Fruit fly (Drosophila melanogaster) whole organism, embryonic: ENCODE measurements around the gene ec.

Experiments used
- Antp ChIP-seq: fragments of 200-800 bp; sonication (Bioruptor generic); optimal IDR thresholded peaks from 3 replicates; lab custom pipeline; 2016; ENCODE audit warnings: missing biosample characterization, missing genetic modification characterization
- Atf6 ChIP-seq: fragments of 200-800 bp; sonication (Bioruptor generic); IDR thresholded peaks from 2 replicates; pipeline ENCODE4 v1.3.6; 2022; ENCODE audit warnings: missing biosample characterization, missing genetic modification characterization
- Blimp-1 ChIP-seq: fragments of 200-800 bp; sonication (Bioruptor generic); optimal IDR thresholded peaks from 3 replicates; lab custom pipeline; 2018; ENCODE audit warnings: missing biosample characterization, missing genetic modification characterization, mild to moderate bottlenecking, moderate library complexity, missing genetic modification reagents
- CG10654 ChIP-seq: fragments of 200-800 bp; sonication (Bioruptor generic); optimal IDR thresholded peaks from 2 replicates; lab custom pipeline; 2016; ENCODE audit warnings: missing biosample characterization, missing genetic modification characterization
- CG10959 ChIP-seq: fragments of 200-800 bp; sonication (Bioruptor generic); IDR thresholded peaks from 2 replicates; pipeline ENCODE4 v1.3.6; 2022; ENCODE audit warnings: missing biosample characterization, missing genetic modification characterization
- CG10979 ChIP-seq: fragments of 200-800 bp; sonication (Bioruptor generic); optimal IDR thresholded peaks from 2 replicates; lab custom pipeline; 2018; ENCODE audit warnings: missing biosample characterization, mild to moderate bottlenecking, missing genetic modification characterization, moderate library complexity
- CG11247 ChIP-seq: fragments of 200-800 bp; sonication (Bioruptor generic); IDR thresholded peaks from 2 replicates; pipeline ENCODE4 v1.3.6; 2022; ENCODE audit warnings: missing biosample characterization, missing genetic modification characterization
- CG12104 ChIP-seq: fragments of 200-800 bp; sonication (Bioruptor generic); optimal IDR thresholded peaks from 3 replicates; lab custom pipeline; 2016; ENCODE audit warnings: missing biosample characterization, missing genetic modification characterization
- CG12219 ChIP-seq: fragments of 200-800 bp; sonication (Bioruptor generic); optimal IDR thresholded peaks from 3 replicates; lab custom pipeline; 2018; ENCODE audit warnings: missing biosample characterization, mild to moderate bottlenecking, missing genetic modification characterization
- CG13287 ChIP-seq: fragments of 200-800 bp; sonication (Bioruptor generic); IDR thresholded peaks from 2 replicates; pipeline ENCODE4 v1.3.6; 2022; ENCODE audit warnings: missing biosample characterization, missing genetic modification characterization; ENCODE audit not compliant: partially characterized antibody
- CG13624 ChIP-seq: fragments of 200-800 bp; sonication (Bioruptor generic); optimal IDR thresholded peaks from 2 replicates; lab custom pipeline; 2016; ENCODE audit warnings: missing biosample characterization, missing genetic modification characterization
- CG15514 ChIP-seq: fragments of 200-800 bp; sonication (Bioruptor generic); optimal IDR thresholded peaks from 3 replicates; lab custom pipeline; 2017; ENCODE audit warnings: missing biosample characterization, missing genetic modification characterization, mild to moderate bottlenecking, moderate library complexity, missing genetic modification reagents
- CG15601 ChIP-seq: fragments of 200-800 bp; sonication (Bioruptor generic); optimal IDR thresholded peaks from 3 replicates; lab custom pipeline; 2019; ENCODE audit warnings: missing biosample characterization, mild to moderate bottlenecking, missing genetic modification characterization, moderate library complexity
- CG1602 ChIP-seq: fragments of 200-800 bp; sonication (Bioruptor generic); optimal IDR thresholded peaks from 3 replicates; lab custom pipeline; 2016; ENCODE audit warnings: missing biosample characterization, missing genetic modification characterization
- CG17361 ChIP-seq: fragments of 200-800 bp; sonication (Bioruptor generic); IDR thresholded peaks from 3 replicates; pipeline ENCODE4 v1.3.6; 2022; ENCODE audit warnings: missing biosample characterization, missing genetic modification characterization
- CG17568 ChIP-seq: fragments of 200-800 bp; sonication (Bioruptor generic); optimal IDR thresholded peaks from 2 replicates; lab custom pipeline; 2018; ENCODE audit warnings: missing biosample characterization, mild to moderate bottlenecking, missing genetic modification characterization, moderate library complexity
- CG1792 ChIP-seq: fragments of 200-800 bp; sonication (Bioruptor generic); optimal IDR thresholded peaks from 2 replicates; lab custom pipeline; 2016; ENCODE audit warnings: missing biosample characterization, missing genetic modification characterization
- CG3838 ChIP-seq: fragments of 200-800 bp; sonication (Bioruptor generic); optimal IDR thresholded peaks from 3 replicates; lab custom pipeline; 2016; ENCODE audit warnings: missing biosample characterization, missing genetic modification characterization
- CG4617 ChIP-seq: fragments of 200-800 bp; sonication (Bioruptor generic); optimal IDR thresholded peaks from 3 replicates; lab custom pipeline; 2016; ENCODE audit warnings: missing biosample characterization, missing genetic modification characterization, borderline replicate concordance
- CG4854 ChIP-seq: fragments of 200-800 bp; sonication (Bioruptor generic); optimal IDR thresholded peaks from 2 replicates; lab custom pipeline; 2016; ENCODE audit warnings: missing biosample characterization, missing genetic modification characterization, inconsistent platforms
- CG5245 ChIP-seq: fragments of 200-800 bp; sonication (Bioruptor generic); optimal IDR thresholded peaks from 3 replicates; lab custom pipeline; 2016; ENCODE audit warnings: missing biosample characterization, missing genetic modification characterization
- CG7928 ChIP-seq: fragments of 200-800 bp; sonication (Bioruptor generic); optimal IDR thresholded peaks from 2 replicates; lab custom pipeline; 2017; ENCODE audit warnings: missing biosample characterization, mild to moderate bottlenecking, missing genetic modification characterization
- CG7987 ChIP-seq: fragments of 200-800 bp; sonication (Bioruptor generic); optimal IDR thresholded peaks from 2 replicates; lab custom pipeline; 2018; ENCODE audit warnings: missing biosample characterization, mild to moderate bottlenecking, missing genetic modification characterization, moderate library complexity
- CoRest ChIP-seq: fragments of 200-800 bp; sonication (Bioruptor generic); optimal IDR thresholded peaks from 3 replicates; lab custom pipeline; 2018; ENCODE audit warnings: missing biosample characterization, mild to moderate bottlenecking, missing genetic modification characterization, moderate library complexity
- Doc3 ChIP-seq: fragments of 200-800 bp; sonication (Bioruptor generic); IDR thresholded peaks from 3 replicates; pipeline ENCODE4 v1.3.6; 2022; ENCODE audit warnings: missing biosample characterization, missing genetic modification characterization; ENCODE audit not compliant: partially characterized antibody
- GATAe ChIP-seq: fragments of 200-800 bp; sonication (Bioruptor generic); conservative IDR thresholded peaks from 2 replicates; pipeline ENCODE4 v1.3.6; 2022; ENCODE audit warnings: missing biosample characterization, missing genetic modification characterization
- Gsc ChIP-seq: fragments of 200-800 bp; sonication (Bioruptor generic); IDR thresholded peaks from 2 replicates; pipeline ENCODE4 v1.3.6; 2022; ENCODE audit warnings: missing biosample characterization, missing genetic modification characterization
- Jarid2 ChIP-seq: fragments of 200-800 bp; sonication (Bioruptor generic); optimal IDR thresholded peaks from 3 replicates; lab custom pipeline; 2017; ENCODE audit warnings: mild to moderate bottlenecking, missing biosample characterization, missing genetic modification reagents, missing genetic modification characterization
- Kr ChIP-seq: fragments of 200-800 bp; sonication (Bioruptor generic); optimal IDR thresholded peaks from 2 replicates; lab custom pipeline; 2017; ENCODE audit warnings: missing biosample characterization, mild to moderate bottlenecking, missing genetic modification characterization
- Lim3 ChIP-seq: fragments of 200-800 bp; sonication (Bioruptor generic); IDR thresholded peaks from 2 replicates; pipeline ENCODE4 v1.3.6; 2022; ENCODE audit warnings: missing biosample characterization, missing genetic modification characterization
- Oaz ChIP-seq: fragments of 200-800 bp; sonication (Bioruptor generic); IDR thresholded peaks from 2 replicates; pipeline ENCODE4 v1.3.6; 2022; ENCODE audit warnings: missing biosample characterization, missing genetic modification characterization
- bsh ChIP-seq, 2 experiments: fragments of 200-800 bp; sonication (Bioruptor generic); optimal IDR thresholded peaks; 2 replicates each; lab custom pipeline; 2017 to 2018; ENCODE audit warnings: mild to moderate bottlenecking in 2 of 2, missing biosample characterization in 2 of 2, missing genetic modification characterization in 2 of 2, moderate library complexity in 1 of 2
- ci ChIP-seq: fragments of 200-800 bp; sonication (Bioruptor generic); IDR thresholded peaks from 3 replicates; pipeline ENCODE4 v1.3.6; 2022; ENCODE audit warnings: missing biosample characterization, missing genetic modification characterization
- croc ChIP-seq: fragments of 200-800 bp; sonication (Bioruptor generic); conservative IDR thresholded peaks from 3 replicates; pipeline ENCODE4 v1.3.6; 2022; ENCODE audit warnings: missing biosample characterization, missing genetic modification characterization
- dimm ChIP-seq: fragments of 200-800 bp; sonication (Bioruptor generic); IDR thresholded peaks from 2 replicates; pipeline ENCODE4 v1.3.6; 2022; ENCODE audit warnings: missing biosample characterization, missing genetic modification characterization
- ems ChIP-seq: fragments of 200-800 bp; sonication (Bioruptor generic); optimal IDR thresholded peaks from 3 replicates; lab custom pipeline; 2016; ENCODE audit warnings: missing biosample characterization, missing genetic modification characterization
- gce ChIP-seq: fragments of 200-800 bp; sonication (Bioruptor generic); IDR thresholded peaks from 3 replicates; pipeline ENCODE4 v1.3.6; 2022; ENCODE audit warnings: missing biosample characterization, missing genetic modification characterization
- grn ChIP-seq: fragments of 200-800 bp; sonication (Bioruptor generic); optimal IDR thresholded peaks from 3 replicates; lab custom pipeline; 2017; ENCODE audit warnings: missing biosample characterization, missing genetic modification characterization
- lov ChIP-seq, 2 experiments: fragments of 200-800 bp in 1 of 2; fragments of >200 bp in 1 of 2; sonication (Bioruptor generic) in 1 of 2; IDR thresholded peaks in 1 of 2; optimal IDR thresholded peaks in 1 of 2; 2 replicates in 1 of 2; 3 replicates in 1 of 2; pipeline versions ENCODE4 v1.3.6 to Lab custom; 2017 to 2022; ENCODE audit warnings: missing biosample characterization in 1 of 2, missing genetic modification characterization in 1 of 2
- luna ChIP-seq: fragments of 200-800 bp; sonication (Bioruptor generic); optimal IDR thresholded peaks from 2 replicates; lab custom pipeline; 2016; ENCODE audit warnings: missing biosample characterization, missing genetic modification characterization
- nerfin-1 ChIP-seq: fragments of 200-800 bp; sonication (Bioruptor generic); optimal IDR thresholded peaks from 3 replicates; lab custom pipeline; 2019; ENCODE audit warnings: missing biosample characterization, mild to moderate bottlenecking, missing genetic modification characterization, moderate library complexity
- pho ChIP-seq: fragments of 200-800 bp; sonication (Bioruptor generic); optimal IDR thresholded peaks from 2 replicates; lab custom pipeline; 2016; ENCODE audit warnings: missing biosample characterization, missing genetic modification characterization
- ranshi ChIP-seq: fragments of 200-800 bp; sonication (Bioruptor generic); IDR thresholded peaks from 2 replicates; pipeline ENCODE4 v1.3.6; 2022; ENCODE audit warnings: missing biosample characterization, missing genetic modification characterization
- rib ChIP-seq: fragments of 200-800 bp; sonication (Bioruptor generic); IDR thresholded peaks from 2 replicates; pipeline ENCODE4 v1.3.6; 2022; ENCODE audit warnings: missing biosample characterization, missing genetic modification characterization
- sc ChIP-seq, 3 experiments: fragments of >200 bp in 2 of 3; fragments of 200-800 bp in 1 of 3; sonication (Bioruptor generic) in 1 of 3; optimal IDR thresholded peaks; 2 replicates in 2 of 3; 3 replicates in 1 of 3; lab custom pipeline; 2017; ENCODE audit warnings: mild to moderate bottlenecking in 1 of 3, missing biosample characterization in 1 of 3, missing genetic modification characterization in 1 of 3, missing genetic modification reagents in 1 of 3
- sens-2 ChIP-seq: fragments of 200-800 bp; sonication (Bioruptor generic); IDR thresholded peaks from 2 replicates; pipeline ENCODE4 v1.3.6; 2022; ENCODE audit warnings: missing biosample characterization, missing genetic modification characterization
- so ChIP-seq: fragments of 200-800 bp; sonication (Bioruptor generic); IDR thresholded peaks from 3 replicates; pipeline ENCODE4 v1.3.6; 2022; ENCODE audit warnings: missing biosample characterization, missing genetic modification characterization
- ssp ChIP-seq: fragments of 200-800 bp; sonication (Bioruptor generic); IDR thresholded peaks from 2 replicates; pipeline ENCODE4 v1.3.6; 2022; ENCODE audit warnings: missing biosample characterization, missing genetic modification characterization
- vnd ChIP-seq: fragments of 200-800 bp; sonication (Bioruptor generic); IDR thresholded peaks from 3 replicates; pipeline ENCODE4 v1.3.6; 2022; ENCODE audit warnings: missing biosample characterization, missing genetic modification characterization; ENCODE audit not compliant: partially characterized antibody

ec gene

DNA sequence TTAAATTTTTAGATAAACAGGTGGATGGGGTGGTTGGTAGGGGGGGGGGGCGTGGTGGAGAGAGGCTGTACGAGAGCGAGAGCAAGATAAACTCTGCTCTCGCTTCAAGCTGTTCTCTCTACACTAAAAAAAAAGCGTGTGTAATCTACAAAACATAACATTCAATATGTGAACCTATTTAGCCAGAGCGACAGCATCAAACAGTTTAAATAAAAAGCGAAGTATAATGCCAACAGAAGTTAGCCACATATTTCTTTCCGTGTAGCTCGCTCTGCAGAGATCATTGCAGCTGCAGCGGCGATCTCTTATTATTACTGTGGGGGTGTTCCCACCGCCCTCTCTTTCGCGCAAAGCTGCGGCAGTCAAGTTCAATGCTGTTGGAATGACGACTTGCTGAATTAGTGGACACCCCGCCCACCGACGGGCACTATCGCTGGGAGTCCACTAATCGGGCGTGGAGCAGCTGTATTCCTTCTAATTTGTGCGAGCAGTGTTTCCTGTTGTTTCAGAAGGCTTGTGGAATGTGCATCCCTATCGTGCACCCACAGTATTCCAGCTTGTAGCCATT is 57.0 kb downstream of the ec start, which contains the start of gene CG2930 (continued):
- TF ChIP-seq ci (GFP tag; lab: Robert Waterston, UW) (peak; percentile 96), nerfin-1 (peak; percentile 67), rib (GFP tag; lab: Robert Waterston, UW) (no peak), CG15514 (peak; percentile 42), CG13624 (GFP tag; lab: Kevin White, UChicago) (peak; percentile 49), CG7987 (GFP tag; lab: Kevin White, UChicago) (peak; percentile 43), sens-2 (GFP tag; lab: Robert Waterston, UW) (peak; percentile 90), CG4617 (GFP tag; lab: Kevin White, UChicago) (peak; percentile 30), grn (GFP tag; lab: Kevin White, UChicago) (no peak), ems (GFP tag; lab: Kevin White, UChicago) (peak; percentile 69), bsh (GFP tag; optimal IDR thresholded peaks at IDR 0.05; lab: Kevin White, UChicago) (peak; percentile 87 to 92), CG12104 (GFP tag; lab: Kevin White, UChicago) (peak; percentile 73), ranshi (GFP tag; lab: Robert Waterston, UW) (peak; percentile 83), Atf6 (GFP tag; lab: Robert Waterston, UW) (peak; percentile 66; the same call in 1 of the 2 replicates), sc (optimal IDR thresholded peaks at IDR 0.05; lab: Kevin White, UChicago) (no peak), sc (GFP tag; optimal IDR thresholded peaks at IDR 0.05; lab: Kevin White, UChicago) (peak; percentile 84), Jarid2 (GFP tag; lab: Kevin White, UChicago) (peak; percentile 61), luna (no peak), CG13287 (GFP tag; lab: Robert Waterston, UW) (no peak), Oaz (GFP tag; lab: Robert Waterston, UW) (peak; percentile 82), CG10654 (GFP tag; lab: Kevin White, UChicago) (peak; percentile 83), CG17361 (GFP tag; lab: Robert Waterston, UW) (peak; percentile 82), CG11247 (GFP tag; lab: Robert Waterston, UW) (peak; percentile 69), vnd (GFP tag; lab: Robert Waterston, UW) (no peak), CG1792 (peak; percentile 75), lov (optimal IDR thresholded peaks at IDR 0.05; lab: Kevin White, UChicago) (no peak), lov (GFP tag; IDR thresholded peaks at IDR 0.05; lab: Robert Waterston, UW) (peak; percentile 92), Lim3 (GFP tag; lab: Robert Waterston, UW) (peak; percentile 62; the same call in 1 of the 2 replicates), so (peak; percentile 91), CoRest (tag; lab: Kevin White, UChicago) (peak; percentile 77), GATAe (GFP tag; lab: Robert Waterston, UW) (no peak), Gsc (GFP tag; lab: Robert Waterston, UW) (peak; percentile 67), CG4854 (GFP tag; lab: Kevin White, UChicago) (peak; percentile 48), CG1602 (peak; percentile 83), CG3838 (GFP tag; lab: Kevin White, UChicago) (peak; percentile 21), Kr (GFP tag; lab: Kevin White, UChicago) (no peak), CG15601 (peak; percentile 72), gce (GFP tag; lab: Robert Waterston, UW) (peak; percentile 88; the same call in 2 of the 3 replicates), ssp (peak; percentile 81), Doc3 (no peak), Blimp-1 (GFP tag; lab: Kevin White, UChicago) (peak; percentile 86), CG10959 (GFP tag; lab: Robert Waterston, UW) (peak; percentile 90), CG12219 (GFP tag; lab: Kevin White, UChicago) (peak; percentile 87), croc (GFP tag; lab: Robert Waterston, UW) (peak; percentile 85), CG5245 (peak; percentile 91), CG17568 (GFP tag; lab: Kevin White, UChicago) (peak; percentile 71), Antp (peak; percentile 84), pho (GFP tag; lab: Kevin White, UChicago) (peak; percentile 13), CG7928 (no peak), dimm (GFP tag; lab: Robert Waterston, UW) (peak; percentile 83), CG10979 (peak; percentile 88)
